Fruit fly (Drosophila melanogaster): ENCODE measurements around the gene CG44098.

CG44098 gene

dm6 chr3R:4804828-4805707 is 32.1 kb upstream of the CG44098 start (continued):
- peak; percentile 31 for TF ChIP-seq CG5180 (GFP tag; optimal IDR thresholded peaks at IDR 0.05)
- peak; percentile 62 for TF ChIP-seq D19A (tag; optimal IDR thresholded peaks at IDR 0.05)
- peak; percentile 78 for TF ChIP-seq phol (tag; optimal IDR thresholded peaks at IDR 0.05)
- peak; percentile 70 for TF ChIP-seq Oli (tag; optimal IDR thresholded peaks at IDR 0.05)
- peak; percentile 43 for TF ChIP-seq abd-A (tag; optimal IDR thresholded peaks at IDR 0.05)
- TF ChIP-seq CG2889 (GFP tag; IDR thresholded peaks at IDR 0.05), result 0 out of 3 replicates have a peak, but pooled peaks have one; percentile 6
- no peak; the same call in 1 of the 2 replicates for TF ChIP-seq seq (GFP tag; IDR thresholded peaks at IDR 0.05)
- peak; percentile 53 for TF ChIP-seq CG33557 (GFP tag; optimal IDR thresholded peaks at IDR 0.05)
- 0 out of 3 replicates have a peak, but pooled peaks have one; percentile 19 for TF ChIP-seq Dbx (GFP tag; IDR thresholded peaks at IDR 0.05)
- peak; percentile 27 for TF ChIP-seq Xbp1 (GFP tag; optimal IDR thresholded peaks at IDR 0.05)
- TF ChIP-seq CG18262 (tag; optimal IDR thresholded peaks at IDR 0.05), result peak; percentile 86
- TF ChIP-seq ttk (GFP tag; IDR thresholded peaks at IDR 0.05), result peak; percentile 48
- TF ChIP-seq E2f2 (GFP tag; IDR thresholded peaks at IDR 0.05), result 0 out of 2 replicates have a peak, but pooled peaks have one; percentile 35
- TF ChIP-seq tap (tag; optimal IDR thresholded peaks at IDR 0.05), result peak; percentile 62
- no peak for TF ChIP-seq slp2 (GFP tag; optimal IDR thresholded peaks at IDR 0.05)
- peak; percentile 11 for TF ChIP-seq CG2202 (tag; optimal IDR thresholded peaks at IDR 0.05)
- peak; percentile 36 for TF ChIP-seq CG2116 (GFP tag; optimal IDR thresholded peaks at IDR 0.05)
- peak; percentile 75 for TF ChIP-seq lmd (GFP tag; IDR thresholded peaks at IDR 0.05)
- TF ChIP-seq Dp (GFP tag; optimal IDR thresholded peaks at IDR 0.05), result no peak
- no peak for TF ChIP-seq Myb (GFP tag; optimal IDR thresholded peaks at IDR 0.05)
- 0 out of 2 replicates have a peak, but pooled peaks have one; percentile 19 for TF ChIP-seq sna (GFP tag; IDR thresholded peaks at IDR 0.05; ENCODE audit: partially characterized antibody)
- TF ChIP-seq CG14710 (tag; optimal IDR thresholded peaks at IDR 0.05), result peak; percentile 71
- TF ChIP-seq dpn (GFP tag; optimal IDR thresholded peaks at IDR 0.05), result peak; percentile 40 to 50
- TF ChIP-seq stc (GFP tag; IDR thresholded peaks at IDR 0.05), result peak; percentile 61; the same call in 1 of the 2 replicates
- TF ChIP-seq Hey (tag; optimal IDR thresholded peaks at IDR 0.05), result no peak
- peak; percentile 52 for TF ChIP-seq CG10654 (GFP tag; optimal IDR thresholded peaks at IDR 0.05)
- no peak for TF ChIP-seq NC2α (GFP tag; optimal IDR thresholded peaks at IDR 0.05)
- TF ChIP-seq caup (GFP tag; optimal IDR thresholded peaks at IDR 0.05; ENCODE audit: severe bottlenecking), result peak; percentile 45
- TF ChIP-seq en (GFP tag; optimal IDR thresholded peaks at IDR 0.05), result no peak
- peak; percentile 67 for TF ChIP-seq CG15696 (tag; optimal IDR thresholded peaks at IDR 0.05)
- TF ChIP-seq pan (optimal IDR thresholded peaks at IDR 0.05), result no peak
- TF ChIP-seq pan (GFP tag; optimal IDR thresholded peaks at IDR 0.05 in 1 of 2, IDR thresholded peaks at IDR 0.05 in 1 of 2), result peak in 1 of 2 experiments; percentile 55
- peak; percentile 15 for TF ChIP-seq YL-1 (GFP tag; optimal IDR thresholded peaks at IDR 0.05)
- TF ChIP-seq CG7786 (GFP tag; optimal IDR thresholded peaks at IDR 0.05), result no peak
- TF ChIP-seq CG12071 (GFP tag; optimal IDR thresholded peaks at IDR 0.05), result no peak
- peak; percentile 46 for TF ChIP-seq bcd (GFP tag; optimal IDR thresholded peaks at IDR 0.05)
- TF ChIP-seq rib (GFP tag; IDR thresholded peaks at IDR 0.05), result no peak
- TF ChIP-seq CG4360 (GFP tag; IDR thresholded peaks at IDR 0.05), result no peak
- peak; percentile 57 for TF ChIP-seq vvl (GFP tag; IDR thresholded peaks at IDR 0.05)
- TF ChIP-seq mam (GFP tag; optimal IDR thresholded peaks at IDR 0.05), result no peak
- no peak for TF ChIP-seq pb (GFP tag; optimal IDR thresholded peaks at IDR 0.05)
- no peak for TF ChIP-seq CG42726 (GFP tag; IDR thresholded peaks at IDR 0.05; ENCODE audit: partially characterized antibody)
- TF ChIP-seq CG7271 (tag; optimal IDR thresholded peaks at IDR 0.05), result peak; percentile 4
- TF ChIP-seq odd (GFP tag; optimal IDR thresholded peaks at IDR 0.05), result peak; percentile 64
- TF ChIP-seq CG9437 (GFP tag; optimal IDR thresholded peaks at IDR 0.05), result peak; percentile 78
- TF ChIP-seq CG9727 (GFP tag; optimal IDR thresholded peaks at IDR 0.05), result peak; percentile 69
- no peak for TF ChIP-seq eve (GFP tag; optimal IDR thresholded peaks at IDR 0.05)
- peak; percentile 71 for TF ChIP-seq CG12659 (GFP tag; optimal IDR thresholded peaks at IDR 0.05)
